Fruit fly (Drosophila melanogaster): Measurements from ENCODE around the gene nht.

DNA sequence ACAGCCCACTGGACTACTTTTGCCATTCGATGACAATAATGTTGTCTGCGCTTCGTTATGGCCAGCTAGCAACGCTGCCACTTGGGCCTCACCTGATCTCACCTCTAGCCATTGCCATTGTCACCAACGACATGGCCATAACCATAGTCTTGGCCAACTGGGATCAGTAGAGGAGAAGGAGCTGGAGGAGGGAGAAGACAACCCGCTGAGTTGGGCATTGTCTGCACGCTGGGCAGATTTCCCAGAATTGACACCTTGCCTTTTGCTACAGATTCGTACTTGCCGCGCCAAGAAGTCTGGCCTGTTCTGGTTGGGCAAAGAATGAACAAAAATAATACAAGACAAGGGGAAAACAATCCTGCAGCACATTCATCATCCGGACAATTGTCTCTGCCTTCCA lies 4.5 kb upstream of the nht start:
- TF ChIP-seq CG7101 (tag; optimal IDR thresholded peaks at IDR 0.05) (no peak), CG33017 (tag; optimal IDR thresholded peaks at IDR 0.05) (no peak), CG7045 (GFP tag; optimal IDR thresholded peaks at IDR 0.05) (no peak), Hr96 (GFP tag; optimal IDR thresholded peaks at IDR 0.05) (no peak), tj (GFP tag; optimal IDR thresholded peaks at IDR 0.05) (no peak), CG5204 (GFP tag; optimal IDR thresholded peaks at IDR 0.05) (no peak), toe (GFP tag; optimal IDR thresholded peaks at IDR 0.05) (no peak)

All from whole organism, adult.